Fruit fly (Drosophila melanogaster) whole organism, embryonic: ENCODE results near the gene orion.

Experiments used
- Aef1 ChIP-seq: fragments of 200-800 bp; sonication (Bioruptor generic); IDR thresholded peaks from 3 replicates; pipeline ENCODE4 v1.3.6; 2022; ENCODE audit warnings: missing biosample characterization, missing genetic modification characterization
- Awh ChIP-seq: fragments of 200-800 bp; sonication (Bioruptor generic); IDR thresholded peaks from 2 replicates; pipeline ENCODE4, ENCODE4 v1.3.6; 2022; ENCODE audit warnings: missing biosample characterization, missing genetic modification characterization
- CG10654 ChIP-seq: fragments of 200-800 bp; sonication (Bioruptor generic); optimal IDR thresholded peaks from 2 replicates; lab custom pipeline; 2016; ENCODE audit warnings: missing biosample characterization, missing genetic modification characterization
- CG11723 ChIP-seq: fragments of 200-800 bp; sonication (Bioruptor generic); optimal IDR thresholded peaks from 2 replicates; lab custom pipeline; 2017; ENCODE audit warnings: missing biosample characterization, mild to moderate bottlenecking, missing genetic modification characterization
- CG12942 ChIP-seq: fragments of 200-800 bp; sonication (Bioruptor generic); optimal IDR thresholded peaks from 3 replicates; lab custom pipeline; 2016; ENCODE audit warnings: missing biosample characterization, missing genetic modification characterization
- CG14050 ChIP-seq: fragments of 200-800 bp; sonication (Bioruptor generic); IDR thresholded peaks from 3 replicates; pipeline ENCODE4 v1.3.6; 2022; ENCODE audit warnings: missing biosample characterization, missing genetic modification characterization
- CG14860 ChIP-seq: fragments of 200-800 bp; sonication (Bioruptor generic); IDR thresholded peaks from 3 replicates; pipeline ENCODE4 v1.3.6; 2022; ENCODE audit warnings: missing biosample characterization, missing genetic modification characterization; ENCODE audit not compliant: partially characterized antibody
- CG16863 ChIP-seq: fragments of 200-800 bp; sonication (Bioruptor generic); optimal IDR thresholded peaks from 3 replicates; lab custom pipeline; 2016; ENCODE audit warnings: missing biosample characterization, missing genetic modification characterization
- CG17829 ChIP-seq: fragments of 200-800 bp; optimal IDR thresholded peaks from 2 replicates; lab custom pipeline; 2019; ENCODE audit warnings: missing biosample characterization, mild to moderate bottlenecking, missing genetic modification characterization, moderate library complexity
- CG18262 ChIP-seq: fragments of 200-800 bp; optimal IDR thresholded peaks from 3 replicates; lab custom pipeline; 2019; ENCODE audit warnings: missing biosample characterization, mild to moderate bottlenecking, missing genetic modification characterization, moderate library complexity
- CG2116 ChIP-seq: fragments of 200-800 bp; sonication (Bioruptor generic); optimal IDR thresholded peaks from 3 replicates; lab custom pipeline; 2018; ENCODE audit warnings: missing biosample characterization, mild to moderate bottlenecking, missing genetic modification characterization
- CG2120 ChIP-seq: fragments of 200-800 bp; sonication (Bioruptor generic); optimal IDR thresholded peaks from 3 replicates; lab custom pipeline; 2016; ENCODE audit warnings: missing biosample characterization, missing genetic modification characterization
- CG2199 ChIP-seq: fragments of 200-800 bp; sonication (Bioruptor generic); IDR thresholded peaks from 3 replicates; pipeline ENCODE4 v1.3.6; 2022; ENCODE audit warnings: missing biosample characterization, missing genetic modification characterization
- CG3163 ChIP-seq: fragments of 200-800 bp; sonication (Bioruptor generic); optimal IDR thresholded peaks from 3 replicates; lab custom pipeline; 2016; ENCODE audit warnings: missing biosample characterization, missing genetic modification characterization
- CG32767 ChIP-seq: fragments of 200-800 bp; sonication (Bioruptor generic); IDR thresholded peaks from 2 replicates; pipeline ENCODE4 v1.3.6; 2022; ENCODE audit warnings: missing biosample characterization, missing genetic modification characterization
- CG4820 ChIP-seq: fragments of 200-800 bp; sonication (Bioruptor generic); optimal IDR thresholded peaks from 3 replicates; lab custom pipeline; 2016; ENCODE audit warnings: missing biosample characterization, missing genetic modification characterization
- CG8359 ChIP-seq: fragments of 200-800 bp; sonication (Bioruptor generic); optimal IDR thresholded peaks from 2 replicates; lab custom pipeline; 2017; ENCODE audit warnings: missing biosample characterization, mild to moderate bottlenecking, missing genetic modification characterization, borderline replicate concordance
- CG9727 ChIP-seq: fragments of 200-800 bp; sonication (Bioruptor generic); optimal IDR thresholded peaks from 3 replicates; lab custom pipeline; 2017; ENCODE audit warnings: missing biosample characterization, mild to moderate bottlenecking, missing genetic modification characterization
- Chrac-16 ChIP-seq: fragments of 200-800 bp; sonication (Bioruptor generic); optimal IDR thresholded peaks from 3 replicates; lab custom pipeline; 2016; ENCODE audit warnings: missing biosample characterization, missing genetic modification characterization
- CoRest ChIP-seq: fragments of 200-800 bp; sonication (Bioruptor generic); optimal IDR thresholded peaks from 3 replicates; lab custom pipeline; 2018; ENCODE audit warnings: missing biosample characterization, mild to moderate bottlenecking, missing genetic modification characterization, moderate library complexity
- D ChIP-seq, 2 experiments: fragments of 200-800 bp in 1 of 2; fragments of >200 bp in 1 of 2; sonication (Bioruptor generic) in 1 of 2; optimal IDR thresholded peaks; 2 replicates in 1 of 2; 3 replicates in 1 of 2; lab custom pipeline; 2017; ENCODE audit warnings: mild to moderate bottlenecking in 1 of 2, missing biosample characterization in 1 of 2, missing genetic modification characterization in 1 of 2, missing genetic modification reagents in 1 of 2
- D19B ChIP-seq: fragments of 200-800 bp; sonication (Bioruptor generic); optimal IDR thresholded peaks from 2 replicates; lab custom pipeline; 2017; ENCODE audit warnings: missing biosample characterization, mild to moderate bottlenecking, missing genetic modification characterization
- Deaf1 ChIP-seq: fragments of 200-800 bp; optimal IDR thresholded peaks from 3 replicates; lab custom pipeline; 2019; ENCODE audit warnings: missing biosample characterization, mild to moderate bottlenecking, missing genetic modification characterization, moderate library complexity
- Dll ChIP-seq: fragments of 200-800 bp; sonication (Bioruptor generic); IDR thresholded peaks from 4 replicates; pipeline ENCODE4 v1.3.6; 2022; ENCODE audit warnings: missing biosample characterization, missing genetic modification characterization; ENCODE audit not compliant: partially characterized antibody
- Fer1 ChIP-seq: fragments of 200-800 bp; sonication (Bioruptor generic); optimal IDR thresholded peaks from 2 replicates; lab custom pipeline; 2017; ENCODE audit warnings: missing biosample characterization, mild to moderate bottlenecking, missing genetic modification characterization
- HLHmδ ChIP-seq: fragments of 200-800 bp; sonication (Bioruptor generic); optimal IDR thresholded peaks from 2 replicates; lab custom pipeline; 2018; ENCODE audit warnings: missing biosample characterization, mild to moderate bottlenecking, missing genetic modification characterization, moderate library complexity
- HmgZ ChIP-seq: fragments of 200-800 bp; sonication (Bioruptor generic); optimal IDR thresholded peaks from 2 replicates; lab custom pipeline; 2018; ENCODE audit warnings: missing biosample characterization, mild to moderate bottlenecking, missing genetic modification characterization
- Mes4 ChIP-seq: fragments of 200-800 bp; sonication (Bioruptor generic); optimal IDR thresholded peaks from 2 replicates; lab custom pipeline; 2016; ENCODE audit warnings: missing biosample characterization, missing genetic modification characterization
- NC2β ChIP-seq: fragments of 200-800 bp; sonication (Bioruptor generic); optimal IDR thresholded peaks from 2 replicates; lab custom pipeline; 2016; ENCODE audit warnings: missing biosample characterization, missing genetic modification characterization
- Optix ChIP-seq: fragments of 200-800 bp; sonication (Bioruptor generic); IDR thresholded peaks from 3 replicates; pipeline ENCODE4 v1.3.6; 2022; ENCODE audit warnings: missing biosample characterization, missing genetic modification characterization
- Side ChIP-seq: fragments of 200-800 bp; sonication (Bioruptor generic); optimal IDR thresholded peaks from 2 replicates; lab custom pipeline; 2016; ENCODE audit warnings: missing biosample characterization, missing genetic modification characterization
- Spps ChIP-seq: fragments of 200-800 bp; sonication (Bioruptor generic); optimal IDR thresholded peaks from 2 replicates; lab custom pipeline; 2018; ENCODE audit warnings: missing biosample characterization, mild to moderate bottlenecking, missing genetic modification characterization
- amos ChIP-seq: fragments of 200-800 bp; sonication (Bioruptor generic); IDR thresholded peaks from 2 replicates; pipeline ENCODE4 v1.3.6; 2022; ENCODE audit warnings: missing biosample characterization, missing genetic modification characterization; ENCODE audit not compliant: partially characterized antibody
- cad ChIP-seq: fragments of >200 bp; optimal IDR thresholded peaks from 2 replicates; lab custom pipeline; 2017; ENCODE audit warnings: missing biosample characterization, missing genetic modification characterization
- cwo ChIP-seq: fragments of 200-800 bp; sonication (Bioruptor generic); optimal IDR thresholded peaks from 3 replicates; lab custom pipeline; 2017; ENCODE audit warnings: missing biosample characterization, missing genetic modification characterization, mild to moderate bottlenecking, moderate library complexity, missing genetic modification reagents
- danr ChIP-seq: fragments of 200-800 bp; sonication (Bioruptor generic); IDR thresholded peaks from 2 replicates; pipeline ENCODE4 v1.3.6; 2022; ENCODE audit warnings: missing biosample characterization, missing genetic modification characterization
- ems ChIP-seq: fragments of 200-800 bp; sonication (Bioruptor generic); optimal IDR thresholded peaks from 3 replicates; lab custom pipeline; 2016; ENCODE audit warnings: missing biosample characterization, missing genetic modification characterization
- fd96Cb ChIP-seq: fragments of 200-800 bp; sonication (Bioruptor generic); optimal IDR thresholded peaks from 2 replicates; lab custom pipeline; 2018; ENCODE audit warnings: missing biosample characterization, mild to moderate bottlenecking, missing genetic modification characterization, moderate library complexity
- gem ChIP-seq: fragments of 200-800 bp; sonication (Bioruptor generic); optimal IDR thresholded peaks from 2 replicates; lab custom pipeline; 2019; ENCODE audit warnings: missing biosample characterization, mild to moderate bottlenecking, missing genetic modification characterization, moderate library complexity
- mirr ChIP-seq: fragments of 200-800 bp; sonication (Bioruptor generic); optimal IDR thresholded peaks from 3 replicates; lab custom pipeline; 2018; ENCODE audit warnings: missing biosample characterization, mild to moderate bottlenecking, missing genetic modification characterization
- nerfin-2 ChIP-seq: fragments of 200-800 bp; sonication (Bioruptor generic); IDR thresholded peaks from 2 replicates; pipeline ENCODE4 v1.3.6; 2022; ENCODE audit warnings: missing biosample characterization, missing genetic modification characterization; ENCODE audit not compliant: partially characterized antibody
- sc ChIP-seq, 3 experiments: fragments of >200 bp in 2 of 3; fragments of 200-800 bp in 1 of 3; sonication (Bioruptor generic) in 1 of 3; optimal IDR thresholded peaks; 2 replicates in 2 of 3; 3 replicates in 1 of 3; lab custom pipeline; 2017; ENCODE audit warnings: mild to moderate bottlenecking in 1 of 3, missing biosample characterization in 1 of 3, missing genetic modification characterization in 1 of 3, missing genetic modification reagents in 1 of 3
- slou ChIP-seq: fragments of 200-800 bp; sonication (Bioruptor generic); optimal IDR thresholded peaks from 3 replicates; lab custom pipeline; 2016; ENCODE audit warnings: missing biosample characterization, missing genetic modification characterization
- so ChIP-seq: fragments of 200-800 bp; sonication (Bioruptor generic); IDR thresholded peaks from 3 replicates; pipeline ENCODE4 v1.3.6; 2022; ENCODE audit warnings: missing biosample characterization, missing genetic modification characterization
- sqz ChIP-seq: fragments of 200-800 bp; sonication (Bioruptor generic); optimal IDR thresholded peaks from 3 replicates; lab custom pipeline; 2018; ENCODE audit warnings: missing biosample characterization, mild to moderate bottlenecking, missing genetic modification characterization
- sr ChIP-seq: fragments of 200-800 bp; sonication (Bioruptor generic); IDR thresholded peaks from 3 replicates; pipeline ENCODE4 v1.3.6; 2022; ENCODE audit warnings: missing biosample characterization, missing genetic modification characterization
- zen ChIP-seq: fragments of 200-800 bp; sonication (Bioruptor generic); optimal IDR thresholded peaks from 3 replicates; lab custom pipeline; 2018; ENCODE audit warnings: missing biosample characterization, mild to moderate bottlenecking, missing genetic modification characterization, moderate library complexity
- zfh2 ChIP-seq: fragments of 200-800 bp; sonication (Bioruptor generic); optimal IDR thresholded peaks from 2 replicates; lab custom pipeline; 2016; ENCODE audit warnings: missing biosample characterization, missing genetic modification characterization

Gene orion

dm6 chrX:7920081-7920688 is 26.5 kb downstream of the orion start, which contains the start of the genes hdm and Ykt6 (continued):
- TF ChIP-seq nerfin-2 (GFP tag; lab: Robert Waterston, UW) (peak; percentile 94), Chrac-16 (GFP tag; lab: Kevin White, UChicago) (peak; percentile 74), D19B (peak; percentile 31), CG9727 (peak; percentile 63), danr (GFP tag; lab: Robert Waterston, UW) (peak; percentile 71; the same call in 1 of the 2 replicates), CG8359 (GFP tag; lab: Kevin White, UChicago) (peak; percentile 30), Mes4 (GFP tag; lab: Kevin White, UChicago) (peak; percentile 61), cwo (GFP tag; lab: Kevin White, UChicago) (no peak), Deaf1 (tag; lab: Kevin White, UChicago) (peak; percentile 60), D (optimal IDR thresholded peaks at IDR 0.05; lab: Kevin White, UChicago) (no peak), D (GFP tag; optimal IDR thresholded peaks at IDR 0.05; lab: Kevin White, UChicago) (peak; percentile 48), Awh (GFP tag; lab: Robert Waterston, UW) (peak; percentile 74; the same call in 1 of the 2 replicates), CG18262 (tag; lab: Kevin White, UChicago) (peak; percentile 69), sr (GFP tag; lab: Robert Waterston, UW) (0 out of 3 replicates have a peak, but pooled peaks have one; percentile 9), ems (peak; percentile 74), CG2120 (GFP tag; lab: Kevin White, UChicago) (peak; percentile 89), cad (GFP tag; lab: Kevin White, UChicago) (no peak), CG10654 (GFP tag; lab: Kevin White, UChicago) (peak; percentile 71), CG12942 (GFP tag; lab: Kevin White, UChicago) (peak; percentile 80), CG11723 (GFP tag; lab: Kevin White, UChicago) (no peak), CG3163 (GFP tag; lab: Kevin White, UChicago) (peak; percentile 73), gem (tag; lab: Kevin White, UChicago) (peak; percentile 83), CG2199 (GFP tag; lab: Robert Waterston, UW) (0 out of 3 replicates have a peak, but pooled peaks have one; percentile 15), Optix (peak; percentile 85; the same call in 2 of the 3 replicates), Side (GFP tag; lab: Kevin White, UChicago) (peak; percentile 87), sqz (no peak), Spps (tag; lab: Kevin White, UChicago) (peak; percentile 70), Aef1 (GFP tag; lab: Robert Waterston, UW) (peak; percentile 72; the same call in 2 of the 3 replicates), Fer1 (peak; percentile 79), zen (peak; percentile 71), CG14050 (GFP tag; lab: Robert Waterston, UW) (peak; percentile 75), HmgZ (tag; lab: Kevin White, UChicago) (peak; percentile 90), zfh2 (GFP tag; lab: Kevin White, UChicago) (peak; percentile 83), so (peak; percentile 84), CoRest (tag; lab: Kevin White, UChicago) (peak; percentile 78), CG2116 (GFP tag; lab: Kevin White, UChicago) (peak; percentile 88), sc (optimal IDR thresholded peaks at IDR 0.05; lab: Kevin White, UChicago) (no peak), sc (GFP tag; optimal IDR thresholded peaks at IDR 0.05; lab: Kevin White, UChicago) (no peak), mirr (no peak), slou (GFP tag; lab: Kevin White, UChicago) (peak; percentile 64), Dll (GFP tag; lab: Robert Waterston, UW) (peak; percentile 98), CG16863 (peak; percentile 80), fd96Cb (tag; lab: Kevin White, UChicago) (peak; percentile 51), HLHmδ (GFP tag; lab: Kevin White, UChicago) (no peak), NC2β (peak; percentile 81), CG14860 (peak; percentile 93), CG17829 (tag; lab: Kevin White, UChicago) (peak; percentile 78), amos (peak; percentile 93), CG32767 (peak; percentile 74), CG4820 (GFP tag; lab: Kevin White, UChicago) (peak; percentile 76)
